Worm (Caenorhabditis elegans): ENCODE measurements around the gene nlp-56.
A peak's percentile ranks its signal among the peaks of the same experiment; 100 is the strongest.

The nlp-56 gene

ce11 chrIV:14769218-14769835 is 15.2 kb downstream of the nlp-56 start, which contains the start of gene Y57G11C.43:
Gene Y57G11C.43, plus strand, starts transcription at chrIV:14769441.
- no peak for TF ChIP-seq flt-1 (GFP tag; IDR thresholded peaks at IDR 0.05)
- TF ChIP-seq med-1 (GFP tag; optimal IDR thresholded peaks at IDR 0.05; ENCODE audit: insufficient read depth): no peak
- TF ChIP-seq ref-1 (GFP tag; conservative IDR thresholded peaks at IDR 0.05): no peak
- TF ChIP-seq tab-1 (GFP tag; IDR thresholded peaks at IDR 0.05): no peak

ce11 chrIV:14767693-14768251 is 16.8 kb downstream of the nlp-56 start, which contains the start of the genes mrps-7 and Y57G11C.3:
Gene mrps-7, minus strand, starts transcription at chrIV:14767730.
Gene Y57G11C.3, plus strand, starts transcription at chrIV:14768201.
- TF ChIP-seq cog-1 (tag; optimal IDR thresholded peaks at IDR 0.05) (peak; percentile 73), tab-1 (GFP tag; IDR thresholded peaks at IDR 0.05) (no peak)

DNA sequence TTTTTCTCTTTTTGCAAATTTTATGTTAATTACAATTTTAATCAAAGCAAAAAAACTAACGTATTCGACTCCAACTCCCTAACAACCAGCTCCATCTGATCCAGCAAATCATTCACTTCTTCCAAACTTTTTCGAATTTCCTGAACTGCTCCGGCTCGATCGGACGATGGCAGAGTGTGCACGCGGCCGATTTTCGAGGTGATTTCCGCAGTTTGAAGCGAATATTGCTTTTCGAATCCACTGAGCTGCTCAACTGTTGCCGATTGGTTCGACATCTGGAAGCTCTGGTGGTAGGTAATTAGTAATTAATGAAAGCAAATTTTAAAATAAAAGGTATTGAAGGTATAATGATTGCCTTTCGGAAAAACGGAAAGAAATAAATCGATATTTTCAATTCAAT is 18.2 kb downstream of the nlp-56 start, which contains the start of gene vti-1:
vti-1 (minus strand) TSS at position 284 of the 400 bp plus-strand sequence.
- TF ChIP-seq ztf-23 (GFP tag; IDR thresholded peaks at IDR 0.05) (no peak), ref-1 (GFP tag; conservative IDR thresholded peaks at IDR 0.05) (no peak), klf-2 (GFP tag; conservative IDR thresholded peaks at IDR 0.05) (no peak), cog-1 (tag; optimal IDR thresholded peaks at IDR 0.05) (no peak), flt-1 (GFP tag; IDR thresholded peaks at IDR 0.05) (no peak), tab-1 (GFP tag; IDR thresholded peaks at IDR 0.05) (no peak)

- no peak for TF ChIP-seq flt-1 (GFP tag; IDR thresholded peaks at IDR 0.05)
- no peak for TF ChIP-seq med-1 (GFP tag; optimal IDR thresholded peaks at IDR 0.05; ENCODE audit: insufficient read depth)
- no peak for TF ChIP-seq ref-1 (GFP tag; conservative IDR thresholded peaks at IDR 0.05)
- TF ChIP-seq ztf-29 (GFP tag; IDR thresholded peaks at IDR 0.05): no peak
- no peak for TF ChIP-seq klf-2 (GFP tag; conservative IDR thresholded peaks at IDR 0.05)
- no peak for TF ChIP-seq ztf-23 (GFP tag; IDR thresholded peaks at IDR 0.05)
- TF ChIP-seq tab-1 (GFP tag; IDR thresholded peaks at IDR 0.05): no peak
- TF ChIP-seq cog-1 (tag; optimal IDR thresholded peaks at IDR 0.05): no peak
- TF ChIP-seq T22C8.4 (GFP tag; IDR thresholded peaks at IDR 0.05): no peak
Measured at ce11 chrIV:14765336-14765735, 19.2 kb downstream of the nlp-56 start, which contains the start of gene Y57G11C.5. Gene Y57G11C.5, minus strand, starts transcription at chrIV:14765436.

- TF ChIP-seq cog-1 (tag; optimal IDR thresholded peaks at IDR 0.05): no peak
- no peak for TF ChIP-seq flt-1 (GFP tag; IDR thresholded peaks at IDR 0.05)
- TF ChIP-seq klf-2 (GFP tag; conservative IDR thresholded peaks at IDR 0.05): no peak
- no peak for TF ChIP-seq med-1 (GFP tag; optimal IDR thresholded peaks at IDR 0.05; ENCODE audit: insufficient read depth)
- TF ChIP-seq T22C8.4 (GFP tag; IDR thresholded peaks at IDR 0.05): no peak
- TF ChIP-seq ztf-23 (GFP tag; IDR thresholded peaks at IDR 0.05): no peak
- TF ChIP-seq tab-1 (GFP tag; IDR thresholded peaks at IDR 0.05): no peak
- no peak for TF ChIP-seq ref-1 (GFP tag; conservative IDR thresholded peaks at IDR 0.05)
- TF ChIP-seq ztf-29 (GFP tag; IDR thresholded peaks at IDR 0.05): no peak
Measured at ce11 chrIV:14764719-14765173, 19.8 kb downstream of the nlp-56 start.

DNA sequence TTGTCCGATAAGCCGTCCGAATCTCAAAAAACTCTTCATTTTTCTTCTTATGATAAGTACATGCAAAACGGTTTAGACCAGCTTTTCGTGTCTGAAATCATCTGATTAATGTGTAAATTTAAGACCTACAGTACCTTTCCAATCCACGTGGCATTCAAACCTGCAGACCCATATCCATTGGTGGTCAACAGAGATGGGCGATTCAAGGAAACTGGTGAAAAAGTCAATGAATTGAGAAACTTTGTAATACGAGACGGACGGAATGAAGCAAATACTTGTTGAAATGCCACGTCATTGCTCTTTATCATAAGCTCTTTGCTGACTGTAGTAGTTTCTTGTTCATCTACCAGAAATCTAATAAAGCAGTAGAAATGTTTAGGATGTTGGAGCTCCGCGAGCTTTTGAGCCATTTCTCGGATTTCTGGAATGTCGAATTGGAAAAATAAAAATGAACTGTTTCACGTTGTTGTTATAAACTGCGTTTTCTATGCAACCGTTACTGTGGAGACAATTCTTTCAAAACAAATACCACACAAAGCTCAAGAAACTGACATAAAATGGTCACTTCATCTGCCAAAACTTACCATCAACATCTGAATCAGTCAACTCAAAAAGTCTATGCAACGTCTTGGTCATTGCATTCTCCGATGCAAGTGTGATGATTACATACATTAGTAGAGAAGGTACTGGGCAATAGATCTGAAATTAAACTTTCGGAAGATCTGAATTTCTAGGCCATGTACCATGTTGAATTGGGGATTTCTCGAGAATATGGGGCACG is 20.4 kb downstream of the nlp-56 start:
- TF ChIP-seq tab-1 (GFP tag; IDR thresholded peaks at IDR 0.05): no peak
- TF ChIP-seq ref-1 (GFP tag; conservative IDR thresholded peaks at IDR 0.05): no peak
- TF ChIP-seq klf-2 (GFP tag; conservative IDR thresholded peaks at IDR 0.05): no peak
- no peak for TF ChIP-seq ztf-29 (GFP tag; IDR thresholded peaks at IDR 0.05)
- no peak for TF ChIP-seq med-1 (GFP tag; optimal IDR thresholded peaks at IDR 0.05; ENCODE audit: insufficient read depth)
- no peak for TF ChIP-seq ztf-23 (GFP tag; IDR thresholded peaks at IDR 0.05)
- TF ChIP-seq T22C8.4 (GFP tag; IDR thresholded peaks at IDR 0.05): no peak
- no peak for TF ChIP-seq cog-1 (tag; optimal IDR thresholded peaks at IDR 0.05)
- TF ChIP-seq flt-1 (GFP tag; IDR thresholded peaks at IDR 0.05): no peak

DNA sequence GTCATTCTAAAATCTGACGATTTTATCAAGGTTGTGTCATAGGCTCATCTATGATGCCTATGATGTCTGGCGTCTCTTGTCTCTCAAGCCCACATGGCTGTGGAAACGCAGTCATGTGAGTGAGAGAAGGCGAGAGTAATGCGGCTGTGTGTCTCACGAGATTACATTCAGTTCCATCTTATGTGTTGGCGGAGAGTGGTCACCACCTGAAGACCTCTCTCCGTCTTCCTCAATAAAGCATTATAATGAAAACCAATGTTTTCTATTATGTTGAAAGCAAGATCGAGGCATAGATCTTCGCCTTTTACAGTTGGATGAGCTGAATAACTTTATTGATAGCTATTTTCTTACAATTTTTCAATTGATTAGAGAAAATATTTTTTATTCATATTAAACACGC is 21.2 kb downstream of the nlp-56 start:
- peak; percentile 12 for TF ChIP-seq cog-1 (tag; optimal IDR thresholded peaks at IDR 0.05)

DNA sequence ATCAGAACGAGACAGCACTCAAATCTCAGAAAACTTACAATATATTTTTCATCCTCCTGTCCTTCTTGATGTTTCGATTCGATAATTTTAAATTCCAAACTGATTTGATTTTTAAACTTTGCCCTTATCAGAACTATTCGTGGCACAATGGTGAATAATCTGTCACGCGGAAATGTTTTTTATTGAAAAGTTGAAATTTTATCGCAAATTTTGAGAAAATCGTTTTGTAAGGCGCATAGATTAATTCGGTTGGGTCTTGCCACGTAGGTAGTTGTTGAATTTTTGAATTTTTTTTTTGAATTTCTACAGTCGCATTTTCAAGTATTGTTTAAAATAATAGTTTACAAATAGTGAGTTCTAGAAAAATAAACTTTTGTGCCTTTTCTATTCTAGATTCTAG is 23.7 kb downstream of the nlp-56 start, which contains the start of gene ptp-5.2:
ptp-5.2 (minus strand) TSS at position 101 of the 400 bp plus-strand sequence.
- no peak for TF ChIP-seq klf-2 (GFP tag; conservative IDR thresholded peaks at IDR 0.05)
- TF ChIP-seq med-1 (GFP tag; optimal IDR thresholded peaks at IDR 0.05; ENCODE audit: insufficient read depth): no peak
- no peak for TF ChIP-seq cog-1 (tag; optimal IDR thresholded peaks at IDR 0.05)

- no peak for TF ChIP-seq med-1 (GFP tag; optimal IDR thresholded peaks at IDR 0.05; ENCODE audit: insufficient read depth)
- no peak for TF ChIP-seq T22C8.4 (GFP tag; IDR thresholded peaks at IDR 0.05)
Measured at ce11 chrIV:14759662-14760061, 24.9 kb downstream of the nlp-56 start.

ce11 chrIV:14757786-14758185 is 26.8 kb downstream of the nlp-56 start:
- no peak for TF ChIP-seq tab-1 (GFP tag; IDR thresholded peaks at IDR 0.05)
- no peak for TF ChIP-seq ztf-29 (GFP tag; IDR thresholded peaks at IDR 0.05)
- no peak for TF ChIP-seq ztf-23 (GFP tag; IDR thresholded peaks at IDR 0.05)

All from whole organism, midembryonic.